Fruit fly (Drosophila melanogaster) Kc167 (cell line): ENCODE data around the gene CG7289.

Experiments used
- Myc ChIP-seq: fragments of >200 bp; optimal IDR thresholded peaks from 2 replicates; lab custom pipeline; 2017; ENCODE audit warnings: missing external identifiers
- psq ChIP-seq: fragments of >200 bp; optimal IDR thresholded peaks from 2 replicates; lab custom pipeline; 2017; ENCODE audit warnings: missing external identifiers

DNA sequence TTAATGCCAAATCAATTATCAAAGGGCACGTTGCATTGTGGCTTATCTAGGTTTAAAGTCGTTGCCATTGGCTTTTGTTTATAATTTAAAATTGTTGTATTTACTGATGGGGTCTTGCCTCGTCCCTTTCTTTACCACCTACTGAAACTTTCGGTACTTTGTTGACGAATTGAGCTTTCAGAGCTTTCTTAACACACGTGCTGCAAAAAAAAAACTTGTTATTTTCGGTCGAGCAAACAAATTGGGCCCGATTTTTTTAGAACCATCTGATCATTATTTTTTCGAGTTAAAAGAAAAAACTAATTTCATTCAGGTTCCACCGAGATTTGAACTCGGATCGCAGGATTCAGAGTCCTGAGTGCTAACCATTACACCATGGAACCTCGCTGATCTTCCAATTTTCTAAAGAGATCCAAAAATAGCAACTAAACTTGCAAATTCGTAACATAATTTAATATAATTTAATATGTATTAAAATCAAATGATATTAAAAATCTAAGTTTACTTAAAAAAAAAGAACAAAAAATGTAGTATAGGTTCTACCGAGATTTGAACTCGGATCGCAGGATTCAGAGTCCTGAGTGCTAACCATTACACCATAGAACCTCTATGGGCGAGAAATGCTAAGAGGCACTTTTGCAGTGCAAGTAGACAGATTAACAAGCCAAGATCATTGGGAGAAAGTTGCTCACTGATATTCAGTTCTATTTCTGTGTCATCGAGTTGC lies 28.5 kb downstream of the CG7289 start:
- TF ChIP-seq psq (no peak), Myc (lab: Kevin White, UChicago) (no peak)
